Worm (Caenorhabditis elegans) whole organism, L4 larva: ENCODE results near the gene srbc-37.

Experiments used
- D1046.2 ChIP-seq: fragments of 200-800 bp; sonication (Bioruptor generic); IDR thresholded peaks from 2 replicates; pipeline ENCODE4 v1.3.6; 2022; ENCODE audit warnings: missing genetic modification characterization, missing compliant biosample characterization
- F44E2.7 ChIP-seq: fragments of 200-800 bp; sonication (Bioruptor generic); IDR thresholded peaks from 2 replicates; pipeline ENCODE4 v2.1.2; 2022; ENCODE audit warnings: missing genetic modification characterization, missing compliant biosample characterization
- F49E8.2 ChIP-seq: sonication (generic microtip); optimal IDR thresholded peaks from 2 replicates; lab custom pipeline; 2016; ENCODE audit warnings: missing compliant biosample characterization, mild to moderate bottlenecking, missing genetic modification characterization, borderline replicate concordance
- T20F7.1 ChIP-seq: fragments of 200-800 bp; sonication (Bioruptor generic); optimal IDR thresholded peaks from 2 replicates; lab custom pipeline; 2018; ENCODE audit warnings: mild to moderate bottlenecking, missing genetic modification characterization, missing compliant biosample characterization
- T26A8.4 ChIP-seq: fragments of 200-800 bp; sonication (Bioruptor generic); IDR thresholded peaks from 2 replicates; pipeline ENCODE4 v1.3.6; 2022; ENCODE audit warnings: missing genetic modification characterization, missing compliant biosample characterization
- Y75B8A.6 ChIP-seq: fragments of 200-800 bp; sonication (Bioruptor generic); IDR thresholded peaks from 2 replicates; pipeline ENCODE4 v1.3.6; 2022; ENCODE audit warnings: missing genetic modification reagents, missing genetic modification characterization, missing compliant biosample characterization
- ZK337.2 ChIP-seq: fragments of 200-800 bp; sonication (Bioruptor generic); IDR thresholded peaks from 2 replicates; pipeline ENCODE4 v1.3.6; 2022; ENCODE audit warnings: missing genetic modification reagents, missing genetic modification characterization, missing compliant biosample characterization
- ama-1 ChIP-seq: fragments of 150-350 bp; optimal IDR thresholded peaks from 2 replicates; lab custom pipeline; 2014; ENCODE audit warnings: inconsistent platforms, mixed read lengths
- arid-1 ChIP-seq: fragments of 200-800 bp; sonication (Bioruptor generic); conservative IDR thresholded peaks from 2 replicates; pipeline ENCODE4 v1.3.6; 2022; ENCODE audit warnings: missing genetic modification reagents, missing genetic modification characterization, missing compliant biosample characterization
- ceh-32 ChIP-seq: sonication (generic microtip); optimal IDR thresholded peaks from 2 replicates; lab custom pipeline; 2016; ENCODE audit warnings: mild to moderate bottlenecking, missing genetic modification characterization, missing compliant biosample characterization; ENCODE audit not compliant: poor library complexity
- ceh-44 ChIP-seq: fragments of 200-800 bp; sonication (Bioruptor generic); IDR thresholded peaks from 2 replicates; pipeline ENCODE4 v1.3.6; 2022; ENCODE audit warnings: missing genetic modification reagents, missing genetic modification characterization, missing compliant biosample characterization
- ceh-62 ChIP-seq: sonication (generic microtip); optimal IDR thresholded peaks from 2 replicates; lab custom pipeline; 2017; ENCODE audit warnings: missing biosample characterization, missing genetic modification characterization
- daf-19 ChIP-seq: fragments of 200-800 bp; sonication (Bioruptor generic); conservative IDR thresholded peaks from 2 replicates; pipeline ENCODE4 v1.3.6; 2022; ENCODE audit warnings: missing genetic modification characterization, missing compliant biosample characterization
- duxl-1 ChIP-seq: sonication (generic microtip); optimal IDR thresholded peaks from 2 replicates; lab custom pipeline; 2016; ENCODE audit warnings: mild to moderate bottlenecking, missing genetic modification characterization, moderate library complexity, missing compliant biosample characterization; ENCODE audit not compliant: poor library complexity
- egl-27 ChIP-seq: sonication (generic microtip); optimal IDR thresholded peaks from 3 replicates; lab custom pipeline; 2017; ENCODE audit warnings: missing biosample characterization, missing genetic modification reagents, missing genetic modification characterization
- egl-43 ChIP-seq: fragments of 200-800 bp; sonication (Bioruptor generic); IDR thresholded peaks from 2 replicates; pipeline ENCODE4 v1.3.6; 2022; ENCODE audit warnings: missing genetic modification reagents, missing genetic modification characterization, missing compliant biosample characterization
- fos-1 ChIP-seq: fragments of 150-350 bp; optimal IDR thresholded peaks from 2 replicates; lab custom pipeline; 2014; ENCODE audit warnings: missing biosample characterization, missing genetic modification characterization
- hlh-11 ChIP-seq: fragments of 200-800 bp; sonication (Bioruptor generic); optimal IDR thresholded peaks from 2 replicates; lab custom pipeline; 2018; ENCODE audit warnings: mild to moderate bottlenecking, missing genetic modification characterization, missing compliant biosample characterization
- jun-1 ChIP-seq: fragments of 150-350 bp; optimal IDR thresholded peaks from 2 replicates; lab custom pipeline; 2014; ENCODE audit warnings: missing biosample characterization, missing genetic modification reagents, missing genetic modification characterization
- lim-7 ChIP-seq: fragments of 200-800 bp; sonication (Bioruptor generic); IDR thresholded peaks from 2 replicates; pipeline ENCODE4 v1.3.6; 2022; ENCODE audit warnings: missing genetic modification characterization, missing compliant biosample characterization
- lin-13 ChIP-seq: fragments of 150-350 bp; optimal IDR thresholded peaks from 2 replicates; lab custom pipeline; 2014; ENCODE audit warnings: missing biosample characterization, missing genetic modification reagents, missing genetic modification characterization
- lin-38 ChIP-seq: fragments of 200-800 bp; sonication (Bioruptor generic); IDR thresholded peaks from 2 replicates; pipeline ENCODE4 v1.3.6; 2022; ENCODE audit warnings: missing genetic modification reagents, missing genetic modification characterization, missing compliant biosample characterization
- lin-39 ChIP-seq: fragments of 150-350 bp; optimal IDR thresholded peaks from 2 replicates; lab custom pipeline; 2014; ENCODE audit warnings: missing biosample characterization, missing genetic modification reagents, missing genetic modification characterization
- mxl-2 ChIP-seq: fragments of 200-800 bp; sonication (Bioruptor generic); conservative IDR thresholded peaks from 2 replicates; pipeline ENCODE4 v1.3.6; 2022; ENCODE audit warnings: missing genetic modification reagents, missing genetic modification characterization, missing compliant biosample characterization
- nhr-111 ChIP-seq: fragments of 200-800 bp; sonication (Bioruptor generic); optimal IDR thresholded peaks from 2 replicates; lab custom pipeline; 2018; ENCODE audit warnings: mild to moderate bottlenecking, missing genetic modification characterization, missing compliant biosample characterization
- nhr-41 ChIP-seq: fragments of 200-800 bp; sonication (Bioruptor generic); IDR thresholded peaks from 2 replicates; pipeline ENCODE4 v1.3.6; 2022; ENCODE audit warnings: missing genetic modification reagents, missing genetic modification characterization, missing compliant biosample characterization
- nhr-42 ChIP-seq: fragments of 200-800 bp; sonication (Bioruptor generic); IDR thresholded peaks from 2 replicates; pipeline ENCODE4 v1.3.6; 2022; ENCODE audit warnings: missing genetic modification characterization, missing compliant biosample characterization
- pqm-1 ChIP-seq: sonication (generic microtip); optimal IDR thresholded peaks from 2 replicates; lab custom pipeline; 2017; ENCODE audit warnings: missing biosample characterization, missing genetic modification characterization
- rbr-2 ChIP-seq: sonication (generic microtip); optimal IDR thresholded peaks from 2 replicates; lab custom pipeline; 2016; ENCODE audit warnings: missing genotype, missing genetic modification characterization, missing compliant biosample characterization
- set-16 ChIP-seq: fragments of 200-800 bp; sonication (Bioruptor generic); IDR thresholded peaks from 2 replicates; pipeline ENCODE4 v1.3.6; 2022; ENCODE audit warnings: missing genetic modification reagents, missing genetic modification characterization, missing compliant biosample characterization
- snpc-4 ChIP-seq: fragments of 150-350 bp; optimal IDR thresholded peaks from 2 replicates; lab custom pipeline; 2014; ENCODE audit warnings: missing biosample characterization, missing genetic modification characterization
- spr-1 ChIP-seq: sonication (generic microtip); optimal IDR thresholded peaks from 2 replicates; lab custom pipeline; 2016; ENCODE audit warnings: mild to moderate bottlenecking, missing genetic modification characterization, missing compliant biosample characterization
- spr-3 ChIP-seq: fragments of 200-800 bp; sonication (Bioruptor generic); optimal IDR thresholded peaks from 2 replicates; lab custom pipeline; 2018; ENCODE audit warnings: mild to moderate bottlenecking, missing genetic modification characterization, missing compliant biosample characterization
- tra-1 ChIP-seq: fragments of 200-800 bp; sonication (Bioruptor generic); IDR thresholded peaks from 2 replicates; pipeline ENCODE4 v1.3.6; 2022; ENCODE audit warnings: missing genetic modification reagents, missing genetic modification characterization, missing compliant biosample characterization
- unc-39 ChIP-seq: sonication (generic microtip); optimal IDR thresholded peaks from 2 replicates; lab custom pipeline; 2017; ENCODE audit warnings: missing biosample characterization, missing genetic modification characterization
- unc-62 ChIP-seq, 3 experiments: fragments of 150-350 bp in 1 of 3; sonication (generic microtip); optimal IDR thresholded peaks in 2 of 3; peaks in 1 of 3; 1 replicate in 1 of 3; 2 replicates in 2 of 3; lab custom pipeline; 2014 to 2017; ENCODE audit warnings: missing biosample characterization in 3 of 3, missing genetic modification characterization in 3 of 3, missing genetic modification reagents in 3 of 3, missing genotype in 1 of 3
- zfp-3 ChIP-seq: fragments of 200-800 bp; sonication (Bioruptor generic); conservative IDR thresholded peaks from 2 replicates; pipeline ENCODE4 v1.3.6; 2022; ENCODE audit warnings: missing genetic modification reagents, missing genetic modification characterization, missing compliant biosample characterization
- ztf-11 ChIP-seq: fragments of 150-350 bp; optimal IDR thresholded peaks from 2 replicates; lab custom pipeline; 2014; ENCODE audit warnings: missing biosample characterization, missing genetic modification characterization

The srbc-37 gene

ce11 chrV:702260-702659 lies at the start of gene srbc-37:
TSS of gene srbc-37 (plus strand) at chrV:702560.
- no peak for TF ChIP-seq F49E8.2 (tag; lab: Kevin White, UChicago)
- TF ChIP-seq nhr-42 (GFP tag; lab: Robert Waterston, UW): no peak
- TF ChIP-seq ama-1 (lab: Kevin White, UChicago): no peak
- TF ChIP-seq hlh-11 (tag; lab: Kevin White, UChicago): no peak
- no peak for TF ChIP-seq lin-39 (tag; lab: Kevin White, UChicago)
- no peak for TF ChIP-seq egl-43 (GFP tag; lab: Robert Waterston, UW)

- TF ChIP-seq unc-62 (GFP tag; optimal IDR thresholded peaks at IDR 0.05 in 1 of 2; lab: Kevin White, UChicago) (no peak), unc-62 (tag; optimal IDR thresholded peaks at IDR 0.05; lab: Kevin White, UChicago) (no peak), nhr-111 (GFP tag; lab: Kevin White, UChicago) (no peak), nhr-42 (GFP tag; lab: Robert Waterston, UW) (no peak), lim-7 (no peak), snpc-4 (tag; lab: Kevin White, UChicago) (no peak), T26A8.4 (no peak), egl-43 (GFP tag; lab: Robert Waterston, UW) (no peak), set-16 (GFP tag; lab: Robert Waterston, UW) (no peak), ceh-32 (tag; lab: Kevin White, UChicago) (no peak)
These were observed 49.4 kb upstream of the srbc-37 start, which contains the start of gene srj-5 for ce11 chrV:652940-653339. TSS of gene srj-5 (minus strand) at chrV:653040.

ce11 chrV:654402-654801 lies 48.0 kb upstream of the srbc-37 start, which contains the start of gene srj-6:
TSS of gene srj-6 (minus strand) at chrV:654502.
- TF ChIP-seq arid-1 (GFP tag; lab: Robert Waterston, UW) (no peak), set-16 (GFP tag; lab: Robert Waterston, UW) (no peak), lin-13 (GFP tag; lab: Kevin White, UChicago) (no peak), duxl-1 (tag; lab: Kevin White, UChicago) (no peak), spr-3 (no peak), nhr-41 (no peak), Y75B8A.6 (GFP tag; lab: Robert Waterston, UW) (no peak), mxl-2 (no peak), zfp-3 (GFP tag; lab: Robert Waterston, UW) (no peak), rbr-2 (no peak)

ce11 chrV:655823-656222 lies 46.5 kb upstream of the srbc-37 start, which contains the start of gene srh-245:
TSS of gene srh-245 (minus strand) at chrV:655923.
- TF ChIP-seq lin-39 (tag; lab: Kevin White, UChicago): no peak
- no peak for TF ChIP-seq ZK337.2 (GFP tag; lab: Robert Waterston, UW)
- TF ChIP-seq fos-1: no peak
- no peak for TF ChIP-seq tra-1 (GFP tag; lab: Robert Waterston, UW)
- no peak for TF ChIP-seq spr-1
- TF ChIP-seq daf-19 (GFP tag; lab: Robert Waterston, UW): no peak
- no peak for TF ChIP-seq T20F7.1 (GFP tag; lab: Kevin White, UChicago)
- no peak for TF ChIP-seq ceh-44 (GFP tag; lab: Robert Waterston, UW)
- TF ChIP-seq pqm-1 (tag; lab: Kevin White, UChicago): no peak
- no peak for TF ChIP-seq jun-1 (tag; lab: Kevin White, UChicago)
- no peak for TF ChIP-seq unc-62 (GFP tag; optimal IDR thresholded peaks at IDR 0.05 in 1 of 2; lab: Kevin White, UChicago)
- no peak for TF ChIP-seq unc-62 (tag; optimal IDR thresholded peaks at IDR 0.05; lab: Kevin White, UChicago)
- no peak for TF ChIP-seq ztf-11
- TF ChIP-seq egl-27 (tag; lab: Kevin White, UChicago): no peak
- no peak for TF ChIP-seq F44E2.7
- no peak for TF ChIP-seq D1046.2
- TF ChIP-seq lin-38 (GFP tag; lab: Robert Waterston, UW): no peak
- TF ChIP-seq ceh-62 (tag; lab: Kevin White, UChicago): no peak
- TF ChIP-seq unc-39: no peak
- TF ChIP-seq, all 104 proteins: peak for 0
